Worm (Caenorhabditis elegans) whole organism, L3 larva: ENCODE data around the gene T24C12.4.

Experiments used
- ZK546.5 ChIP-seq: sonication (generic microtip); optimal IDR thresholded peaks from 2 replicates; lab custom pipeline; 2017; ENCODE audit warnings: missing biosample characterization, missing genetic modification characterization
- aly-2 ChIP-seq: fragments of 150-350 bp; optimal IDR thresholded peaks from 2 replicates; lab custom pipeline; 2014; ENCODE audit warnings: missing biosample characterization, missing genetic modification characterization
- egl-27 ChIP-seq: sonication (generic microtip); optimal IDR thresholded peaks from 4 replicates; lab custom pipeline; 2017; ENCODE audit warnings: missing biosample characterization, missing genetic modification reagents, missing genetic modification characterization
- fos-1 ChIP-seq: fragments of 150-350 bp; optimal IDR thresholded peaks from 2 replicates; lab custom pipeline; 2014; ENCODE audit warnings: missing biosample characterization, missing genetic modification characterization
- lin-15B ChIP-seq: fragments of 150-350 bp; optimal IDR thresholded peaks from 2 replicates; lab custom pipeline; 2014; ENCODE audit warnings: missing biosample characterization, missing genetic modification characterization
- nhr-11 ChIP-seq: fragments of 150-350 bp; optimal IDR thresholded peaks from 2 replicates; lab custom pipeline; 2014; ENCODE audit warnings: missing biosample characterization, missing genetic modification characterization
- pha-4 ChIP-seq: fragments of 150-350 bp; optimal IDR thresholded peaks from 2 replicates; lab custom pipeline; 2014; ENCODE audit warnings: missing biosample characterization, missing genetic modification reagents, missing genetic modification characterization
- zag-1 ChIP-seq: fragments of 150-350 bp; optimal IDR thresholded peaks from 2 replicates; lab custom pipeline; 2014; ENCODE audit warnings: missing biosample characterization, missing genetic modification characterization

ce11 chrX:2157855-2158254 lies 47.0 kb downstream of the T24C12.4 start:
- TF ChIP-seq egl-27 (tag; lab: Kevin White, UChicago) (no peak), fos-1 (tag; lab: Kevin White, UChicago) (no peak), pha-4 (tag; lab: Kevin White, UChicago) (no peak), ZK546.5 (tag; lab: Kevin White, UChicago) (no peak), nhr-11 (tag; lab: Kevin White, UChicago) (no peak), lin-15B (no peak), aly-2 (tag; lab: Kevin White, UChicago) (no peak), zag-1 (tag; lab: Kevin White, UChicago) (no peak)
